Worm (Caenorhabditis elegans) whole organism, L4/young adult: Measurements from ENCODE around the gene fbxb-41.

Experiments
- W03F9.2 ChIP-seq: fragments of 150-350 bp; optimal IDR thresholded peaks from 2 replicates; lab custom pipeline; 2014; ENCODE audit warnings: missing biosample characterization, missing genetic modification characterization
- dao-5 ChIP-seq: sonication (generic microtip); optimal IDR thresholded peaks from 2 replicates; lab custom pipeline; 2016; ENCODE audit warnings: missing genotype, missing genetic modification characterization, moderate library complexity, missing compliant biosample characterization
- him-1 ChIP-seq: sonication (generic microtip); optimal IDR thresholded peaks from 2 replicates; lab custom pipeline; 2016; ENCODE audit warnings: missing genotype, missing genetic modification reagents, missing genetic modification characterization, missing compliant biosample characterization

DNA sequence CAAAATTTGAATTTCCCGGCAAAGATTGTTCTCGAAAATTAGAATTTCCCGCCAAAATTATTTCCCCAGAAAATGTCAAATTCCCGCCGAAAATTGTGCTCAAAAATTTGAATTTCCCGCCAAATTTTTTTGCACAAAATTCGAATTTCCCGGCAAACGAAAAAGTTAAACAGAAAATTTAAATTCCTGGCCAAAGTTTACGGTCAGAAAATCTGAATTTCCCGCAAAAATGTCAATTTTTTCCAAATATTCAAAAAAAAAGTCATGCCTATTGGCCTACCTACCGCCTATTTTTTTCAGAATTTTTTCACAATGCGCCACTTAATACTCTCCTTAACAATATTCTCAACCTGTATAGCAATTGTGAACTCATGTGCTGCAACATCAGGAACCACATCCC, 40.7 kb upstream of the fbxb-41 start, which contains the start of gene K02E7.1:
- TF ChIP-seq W03F9.2 (tag; lab: Kevin White, UChicago) (no peak), him-1 (no peak), dao-5 (tag; lab: Kevin White, UChicago) (no peak)
